Worm (Caenorhabditis elegans) whole organism, late embryonic: Measurements from ENCODE around the gene Y44A6D.5.

Experiments
- K09A11.1 ChIP-seq: sonication (generic microtip); optimal IDR thresholded peaks from 2 replicates; lab custom pipeline; 2017; ENCODE audit warnings: antibody characterized with exemption, mild to moderate bottlenecking, missing genetic modification characterization, missing compliant biosample characterization; ENCODE audit not compliant: insufficient read depth
- ceh-14 ChIP-seq: sonication (generic microtip); optimal IDR thresholded peaks from 2 replicates; lab custom pipeline; 2016; ENCODE audit warnings: missing genotype, missing genetic modification characterization, missing compliant biosample characterization
- ceh-18 ChIP-seq: sonication (generic microtip); optimal IDR thresholded peaks from 2 replicates; lab custom pipeline; 2016; ENCODE audit warnings: missing genetic modification characterization, missing compliant biosample characterization
- ceh-2 ChIP-seq: sonication (generic microtip); optimal IDR thresholded peaks from 2 replicates; lab custom pipeline; 2016; ENCODE audit warnings: missing genotype, missing genetic modification characterization, missing compliant biosample characterization
- ceh-30 ChIP-seq: fragments of 150-350 bp; optimal IDR thresholded peaks from 2 replicates; lab custom pipeline; 2014; ENCODE audit warnings: missing biosample characterization, missing genetic modification characterization
- ceh-31 ChIP-seq: sonication (generic microtip); optimal IDR thresholded peaks from 2 replicates; lab custom pipeline; 2016; ENCODE audit warnings: missing genetic modification characterization, missing compliant biosample characterization
- ceh-34 ChIP-seq: sonication (generic microtip); optimal IDR thresholded peaks from 2 replicates; lab custom pipeline; 2016; ENCODE audit warnings: mild to moderate bottlenecking, missing genetic modification characterization, missing compliant biosample characterization
- ceh-45 ChIP-seq: fragments of 200-800 bp; sonication (Bioruptor generic); IDR thresholded peaks from 2 replicates; pipeline ENCODE4 v1.3.6; 2022; ENCODE audit warnings: missing genetic modification reagents, missing genetic modification characterization, missing compliant biosample characterization
- ceh-48 ChIP-seq: sonication (generic microtip); optimal IDR thresholded peaks from 2 replicates; lab custom pipeline; 2016; ENCODE audit warnings: missing genetic modification characterization, inconsistent platforms, missing compliant biosample characterization
- elt-2 ChIP-seq: sonication (generic microtip); optimal IDR thresholded peaks from 2 replicates; lab custom pipeline; 2016; ENCODE audit warnings: missing genetic modification reagents, missing genetic modification characterization, missing compliant biosample characterization
- eyg-1 ChIP-seq: sonication (generic microtip); optimal IDR thresholded peaks from 2 replicates; lab custom pipeline; 2016; ENCODE audit warnings: missing genotype, missing genetic modification characterization, missing compliant biosample characterization
- fkh-10 ChIP-seq: fragments of 150-350 bp; optimal IDR thresholded peaks from 2 replicates; lab custom pipeline; 2014; ENCODE audit warnings: missing biosample characterization, missing genetic modification reagents, missing genetic modification characterization
- gmeb-2 ChIP-seq: sonication (generic microtip); optimal IDR thresholded peaks from 2 replicates; lab custom pipeline; 2016; ENCODE audit warnings: missing genetic modification characterization, inconsistent platforms, missing compliant biosample characterization
- hlh-30 ChIP-seq: sonication (generic microtip); optimal IDR thresholded peaks from 2 replicates; lab custom pipeline; 2017; ENCODE audit warnings: antibody characterized with exemption, missing genetic modification characterization, missing compliant biosample characterization; ENCODE audit not compliant: insufficient read depth
- hlh-6 ChIP-seq: sonication (generic microtip); optimal IDR thresholded peaks from 2 replicates; lab custom pipeline; 2016; ENCODE audit warnings: missing genotype, missing genetic modification characterization, missing compliant biosample characterization
- hlh-8 ChIP-seq: sonication (generic microtip); optimal IDR thresholded peaks from 2 replicates; lab custom pipeline; 2016; ENCODE audit warnings: missing genotype, missing genetic modification characterization, missing compliant biosample characterization
- lim-6 ChIP-seq: sonication (generic microtip); optimal IDR thresholded peaks from 2 replicates; lab custom pipeline; 2016; ENCODE audit warnings: missing genetic modification characterization, missing compliant biosample characterization
- madf-2 ChIP-seq: sonication (generic microtip); optimal IDR thresholded peaks from 2 replicates; lab custom pipeline; 2017; ENCODE audit warnings: missing genetic modification characterization, missing compliant biosample characterization
- nfya-1 ChIP-seq: sonication (generic microtip); optimal IDR thresholded peaks from 2 replicates; lab custom pipeline; 2017; ENCODE audit warnings: missing genetic modification characterization, mild to moderate bottlenecking, missing compliant biosample characterization, antibody characterized with exemption, moderate library complexity
- nhr-232 ChIP-seq: sonication (generic microtip); optimal IDR thresholded peaks from 2 replicates; lab custom pipeline; 2016; ENCODE audit warnings: missing genetic modification characterization, missing compliant biosample characterization
- npax-4 ChIP-seq: sonication (generic microtip); optimal IDR thresholded peaks from 2 replicates; lab custom pipeline; 2016; ENCODE audit warnings: missing genetic modification characterization, missing compliant biosample characterization
- pat-9 ChIP-seq: fragments of 200-800 bp; sonication (Bioruptor generic); optimal IDR thresholded peaks from 2 replicates; lab custom pipeline; 2018; ENCODE audit warnings: mild to moderate bottlenecking, missing genetic modification characterization, moderate library complexity, missing compliant biosample characterization
- pha-4 ChIP-seq: fragments of 150-350 bp; optimal IDR thresholded peaks from 2 replicates; lab custom pipeline; 2018; ENCODE audit warnings: missing biosample characterization, missing genetic modification reagents, missing genetic modification characterization
- pqm-1 ChIP-seq: sonication (generic microtip); optimal IDR thresholded peaks from 2 replicates; lab custom pipeline; 2016; ENCODE audit warnings: missing genetic modification characterization, missing compliant biosample characterization
- rnt-1 ChIP-seq: sonication (generic microtip); optimal IDR thresholded peaks from 2 replicates; lab custom pipeline; 2016; ENCODE audit warnings: missing genetic modification characterization, missing compliant biosample characterization
- sdc-2 ChIP-seq: sonication (generic microtip); optimal IDR thresholded peaks from 2 replicates; lab custom pipeline; 2016; ENCODE audit warnings: missing genotype, missing genetic modification characterization, missing compliant biosample characterization
- sox-4 ChIP-seq: sonication (generic microtip); optimal IDR thresholded peaks from 2 replicates; lab custom pipeline; 2017; ENCODE audit warnings: mild to moderate bottlenecking, missing genetic modification characterization, inconsistent platforms, missing compliant biosample characterization
- syd-9 ChIP-seq: sonication (generic microtip); optimal IDR thresholded peaks from 2 replicates; lab custom pipeline; 2016; ENCODE audit warnings: mild to moderate bottlenecking, missing genetic modification characterization, moderate library complexity, missing compliant biosample characterization
- tbx-2 ChIP-seq: sonication (generic microtip); optimal IDR thresholded peaks from 2 replicates; lab custom pipeline; 2016; ENCODE audit warnings: missing genetic modification characterization, missing compliant biosample characterization
- unc-42 ChIP-seq: sonication (generic microtip); optimal IDR thresholded peaks from 2 replicates; lab custom pipeline; 2016; ENCODE audit warnings: missing genotype, missing genetic modification characterization, missing compliant biosample characterization
- unc-55 ChIP-seq: sonication (generic microtip); optimal IDR thresholded peaks from 2 replicates; lab custom pipeline; 2017; ENCODE audit warnings: missing biosample characterization, missing genetic modification reagents, missing genetic modification characterization
- ztf-16 ChIP-seq: sonication (generic microtip); optimal IDR thresholded peaks from 2 replicates; lab custom pipeline; 2017; ENCODE audit warnings: missing genetic modification characterization, missing compliant biosample characterization

The Y44A6D.5 gene

ce11 chrV:20785050-20785847, 17.6 kb downstream of the Y44A6D.5 start:
- TF ChIP-seq ceh-31 (tag; lab: Kevin White, UChicago) (no peak), pqm-1 (tag; lab: Kevin White, UChicago) (no peak), fkh-10 (GFP tag; lab: Kevin White, UChicago) (no peak), syd-9 (tag; lab: Kevin White, UChicago) (no peak), hlh-30 (tag; lab: Kevin White, UChicago) (no peak), K09A11.1 (no peak), lim-6 (tag; lab: Kevin White, UChicago) (no peak), ztf-16 (no peak), unc-55 (GFP tag; lab: Kevin White, UChicago) (no peak), sdc-2 (tag; lab: Kevin White, UChicago) (no peak), ceh-30 (tag; lab: Kevin White, UChicago) (no peak)

ce11 chrV:20783642-20784041, 19.2 kb downstream of the Y44A6D.5 start:
- no peak for TF ChIP-seq pha-4 (tag; lab: Kevin White, UChicago)
- no peak for TF ChIP-seq ceh-45 (GFP tag; lab: Robert Waterston, UW)
- TF ChIP-seq gmeb-2 (tag; lab: Kevin White, UChicago): no peak
- no peak for TF ChIP-seq lim-6 (tag; lab: Kevin White, UChicago)
- TF ChIP-seq ceh-14 (tag; lab: Kevin White, UChicago): no peak
- TF ChIP-seq npax-4 (tag; lab: Kevin White, UChicago): no peak
- no peak for TF ChIP-seq ceh-34 (tag; lab: Kevin White, UChicago)
- no peak for TF ChIP-seq hlh-30 (tag; lab: Kevin White, UChicago)

ce11 chrV:20782188-20782587, 20.6 kb downstream of the Y44A6D.5 start:
- TF ChIP-seq hlh-8 (tag; lab: Kevin White, UChicago): no peak
- peak; percentile 2 for TF ChIP-seq tbx-2 (tag; lab: Kevin White, UChicago)
- peak; percentile 20 for TF ChIP-seq ceh-18 (tag; lab: Kevin White, UChicago)
- TF ChIP-seq nfya-1: peak; percentile 48
- TF ChIP-seq unc-42 (tag; lab: Kevin White, UChicago): peak; percentile 99
- no peak for TF ChIP-seq ceh-48 (tag; lab: Kevin White, UChicago)
- peak; percentile 21 for TF ChIP-seq K09A11.1
- TF ChIP-seq madf-2 (tag; lab: Kevin White, UChicago): no peak
- peak; percentile 53 for TF ChIP-seq ceh-31 (tag; lab: Kevin White, UChicago)
- TF ChIP-seq, all 69 proteins: peak for 6

- TF ChIP-seq unc-55 (GFP tag; lab: Kevin White, UChicago) (no peak), nhr-232 (tag; lab: Kevin White, UChicago) (no peak), rnt-1 (no peak), eyg-1 (tag; lab: Kevin White, UChicago) (no peak), sox-4 (no peak), hlh-6 (tag; lab: Kevin White, UChicago) (no peak), pat-9 (tag; lab: Kevin White, UChicago) (no peak)
Observed at ce11 chrV:20781346-20781952, 21.4 kb downstream of the Y44A6D.5 start.

ce11 chrV:20780400-20780799, 22.4 kb downstream of the Y44A6D.5 start, which contains the start of gene hif-1:
TSS of gene hif-1 (plus strand) at chrV:20780407.
- no peak for TF ChIP-seq elt-2 (tag; lab: Kevin White, UChicago)
- TF ChIP-seq ceh-2 (tag; lab: Kevin White, UChicago): no peak
